Fruit fly (Drosophila melanogaster) whole organism, wandering third instar larva: Measurements from ENCODE around the gene Spp.
A peak's percentile ranks its signal among the peaks of the same experiment; 100 is the strongest.

Source experiments
- Abd-B ChIP-seq: fragments of >200 bp; optimal IDR thresholded peaks from 2 replicates; lab custom pipeline; 2017; ENCODE audit warnings: missing biosample characterization, missing genetic modification characterization
- CG32264 ChIP-seq: fragments of 200-800 bp; sonication (Bioruptor generic); optimal IDR thresholded peaks from 2 replicates; lab custom pipeline; 2016; ENCODE audit warnings: missing biosample characterization, missing genetic modification characterization
- CG9705 ChIP-seq: fragments of 200-800 bp; sonication (Bioruptor generic); optimal IDR thresholded peaks from 2 replicates; lab custom pipeline; 2018; ENCODE audit warnings: missing biosample characterization, mild to moderate bottlenecking, missing genetic modification characterization
- CrebA ChIP-seq: fragments of 200-800 bp; sonication (Bioruptor generic); optimal IDR thresholded peaks from 2 replicates; lab custom pipeline; 2016; ENCODE audit warnings: missing biosample characterization, mild to moderate bottlenecking, missing genetic modification characterization, borderline replicate concordance
- Dfd ChIP-seq: fragments of >200 bp; optimal IDR thresholded peaks from 2 replicates; lab custom pipeline; 2017; ENCODE audit warnings: missing biosample characterization, missing genetic modification characterization
- Dif ChIP-seq: fragments of 200-275, 200-300 bp; sonication (Bioruptor generic); optimal IDR thresholded peaks from 2 replicates; lab custom pipeline; 2018; ENCODE audit warnings: missing biosample characterization, missing genetic modification characterization; ENCODE audit not compliant: partially characterized antibody
- GATAd ChIP-seq: sonication (Bioruptor generic); optimal IDR thresholded peaks from 2 replicates; lab custom pipeline; 2016; ENCODE audit warnings: missing biosample characterization, missing genetic modification characterization
- HLH106 ChIP-seq: fragments of 200-800 bp; optimal IDR thresholded peaks from 3 replicates; lab custom pipeline; 2019; ENCODE audit warnings: missing biosample characterization, mild to moderate bottlenecking, missing genetic modification characterization, moderate library complexity
- Hnf4 ChIP-seq: fragments of 200-800 bp; sonication (Bioruptor generic); optimal IDR thresholded peaks from 2 replicates; lab custom pipeline; 2016; ENCODE audit warnings: missing biosample characterization, mild to moderate bottlenecking, missing genetic modification characterization
- Hr78 ChIP-seq: fragments of >200 bp; optimal IDR thresholded peaks from 2 replicates; lab custom pipeline; 2017; ENCODE audit warnings: missing biosample characterization, missing genetic modification characterization
- Hr83 ChIP-seq: fragments of 200-300 bp; sonication (Bioruptor generic); optimal IDR thresholded peaks from 2 replicates; lab custom pipeline; 2016; ENCODE audit warnings: missing biosample characterization, mild to moderate bottlenecking, missing genetic modification characterization, moderate library complexity; ENCODE audit not compliant: poor library complexity, severe bottlenecking
- Jra ChIP-seq: sonication (Bioruptor generic); optimal IDR thresholded peaks from 2 replicates; lab custom pipeline; 2016; ENCODE audit warnings: missing biosample characterization, missing genetic modification characterization
- Mio ChIP-seq: sonication (Bioruptor generic); optimal IDR thresholded peaks from 2 replicates; lab custom pipeline; 2016; ENCODE audit warnings: missing biosample characterization, missing genetic modification characterization
- Myc ChIP-seq: fragments of >200 bp; optimal IDR thresholded peaks from 2 replicates; lab custom pipeline; 2017
- N ChIP-seq: fragments of >200 bp; optimal IDR thresholded peaks from 2 replicates; lab custom pipeline; 2018; ENCODE audit warnings: missing biosample characterization, missing external identifiers, missing genetic modification characterization
- OdsH ChIP-seq: fragments of 200-800 bp; sonication (Bioruptor generic); optimal IDR thresholded peaks from 2 replicates; lab custom pipeline; 2016; ENCODE audit warnings: missing biosample characterization, mild to moderate bottlenecking, missing genetic modification characterization
- Rel ChIP-seq, 2 experiments: fragments of 200-800 bp; sonication (Bioruptor generic) in 1 of 2; optimal IDR thresholded peaks; 2 replicates in 1 of 2; 3 replicates in 1 of 2; lab custom pipeline; 2016 to 2019; ENCODE audit warnings: mild to moderate bottlenecking in 2 of 2, missing biosample characterization in 2 of 2, missing genetic modification characterization in 2 of 2, moderate library complexity in 1 of 2
- Sp1 ChIP-seq: fragments of 200-800 bp; sonication (Bioruptor generic); optimal IDR thresholded peaks from 3 replicates; lab custom pipeline; 2019; ENCODE audit warnings: missing biosample characterization, mild to moderate bottlenecking, missing genetic modification characterization, moderate library complexity
- Vsx2 ChIP-seq: fragments of 200-300, 225-300 bp; sonication (Bioruptor generic); optimal IDR thresholded peaks from 2 replicates; lab custom pipeline; 2018; ENCODE audit warnings: missing biosample characterization, missing genetic modification characterization; ENCODE audit not compliant: partially characterized antibody
- br ChIP-seq: fragments of 200-800 bp; sonication (Bioruptor generic); optimal IDR thresholded peaks from 2 replicates; lab custom pipeline; 2016; ENCODE audit warnings: missing biosample characterization, missing genetic modification characterization
- brk ChIP-seq: fragments of 200-800 bp; sonication (Bioruptor generic); optimal IDR thresholded peaks from 2 replicates; lab custom pipeline; 2016; ENCODE audit warnings: missing biosample characterization, mild to moderate bottlenecking, missing genetic modification characterization
- dl ChIP-seq, 2 experiments: fragments of 175-275, 200-275 bp in 1 of 2; fragments of 200-275 bp in 1 of 2; sonication (Bioruptor generic); optimal IDR thresholded peaks; lab custom pipeline; 2018; ENCODE audit warnings: mild to moderate bottlenecking in 2 of 2, missing biosample characterization in 2 of 2, missing genetic modification characterization in 2 of 2, moderate library complexity in 2 of 2; ENCODE audit not compliant: partially characterized antibody in 2 of 2, insufficient read depth in 1 of 2
- dmrt93B ChIP-seq: fragments of 200-800 bp; sonication (Bioruptor generic); optimal IDR thresholded peaks from 2 replicates; lab custom pipeline; 2018; ENCODE audit warnings: missing biosample characterization, mild to moderate bottlenecking, missing genetic modification characterization
- dsf ChIP-seq: sonication (Bioruptor generic); optimal IDR thresholded peaks from 2 replicates; lab custom pipeline; 2016; ENCODE audit warnings: missing biosample characterization, missing genetic modification characterization, borderline replicate concordance
- ey ChIP-seq: fragments of 200-800 bp; sonication (Bioruptor generic); optimal IDR thresholded peaks from 2 replicates; lab custom pipeline; 2016; ENCODE audit warnings: missing biosample characterization, missing genetic modification characterization
- foxo ChIP-seq, 2 experiments: fragments of 200-800 bp; sonication (Bioruptor generic); optimal IDR thresholded peaks; 2 replicates in 1 of 2; 3 replicates in 1 of 2; lab custom pipeline; 2016 to 2017; ENCODE audit warnings: missing biosample characterization in 2 of 2, missing genetic modification characterization in 2 of 2
- fru ChIP-seq: fragments of 200-800 bp; sonication (Bioruptor generic); optimal IDR thresholded peaks from 3 replicates; lab custom pipeline; 2016; ENCODE audit warnings: missing biosample characterization, mild to moderate bottlenecking, missing genetic modification characterization
- h ChIP-seq: fragments of 200-800 bp; sonication (Bioruptor generic); optimal IDR thresholded peaks from 3 replicates; lab custom pipeline; 2016; ENCODE audit warnings: missing biosample characterization, mild to moderate bottlenecking, missing genetic modification characterization
- jim ChIP-seq: fragments of 175-275, 200-325 bp; sonication (Bioruptor generic); optimal IDR thresholded peaks from 2 replicates; lab custom pipeline; 2016; ENCODE audit warnings: missing biosample characterization, mild to moderate bottlenecking, missing genetic modification characterization
- lola ChIP-seq: fragments of >200 bp; optimal IDR thresholded peaks from 2 replicates; lab custom pipeline; 2017; ENCODE audit warnings: missing biosample characterization, missing genetic modification characterization
- pan ChIP-seq: fragments of >200 bp; optimal IDR thresholded peaks from 2 replicates; lab custom pipeline; 2017
- psq ChIP-seq: fragments of 200-800 bp; sonication (Bioruptor generic); optimal IDR thresholded peaks from 3 replicates; lab custom pipeline; 2017; ENCODE audit warnings: missing biosample characterization, mild to moderate bottlenecking, missing genetic modification characterization, moderate library complexity
- rgr ChIP-seq: fragments of 200-800 bp; sonication (Bioruptor generic); optimal IDR thresholded peaks from 3 replicates; lab custom pipeline; 2016; ENCODE audit warnings: missing biosample characterization, mild to moderate bottlenecking, missing genetic modification characterization
- sage ChIP-seq: fragments of 200-800 bp; sonication (Bioruptor generic); optimal IDR thresholded peaks from 2 replicates; lab custom pipeline; 2016; ENCODE audit warnings: missing biosample characterization, mild to moderate bottlenecking, missing genetic modification characterization
- sv ChIP-seq: fragments of 200-800 bp; sonication (Bioruptor generic); optimal IDR thresholded peaks from 3 replicates; lab custom pipeline; 2016; ENCODE audit warnings: missing biosample characterization, missing genetic modification characterization
- tai ChIP-seq: sonication (Bioruptor generic); optimal IDR thresholded peaks from 2 replicates; lab custom pipeline; 2016; ENCODE audit warnings: missing biosample characterization, missing genetic modification characterization
- usp ChIP-seq: fragments of >200 bp; optimal IDR thresholded peaks from 2 replicates; lab custom pipeline; 2017; ENCODE audit warnings: missing biosample characterization, missing genetic modification characterization
- woc ChIP-seq: sonication (Bioruptor generic); optimal IDR thresholded peaks from 2 replicates; lab custom pipeline; 2016; ENCODE audit warnings: missing biosample characterization, mild to moderate bottlenecking, missing genetic modification characterization

The Spp gene

DNA sequence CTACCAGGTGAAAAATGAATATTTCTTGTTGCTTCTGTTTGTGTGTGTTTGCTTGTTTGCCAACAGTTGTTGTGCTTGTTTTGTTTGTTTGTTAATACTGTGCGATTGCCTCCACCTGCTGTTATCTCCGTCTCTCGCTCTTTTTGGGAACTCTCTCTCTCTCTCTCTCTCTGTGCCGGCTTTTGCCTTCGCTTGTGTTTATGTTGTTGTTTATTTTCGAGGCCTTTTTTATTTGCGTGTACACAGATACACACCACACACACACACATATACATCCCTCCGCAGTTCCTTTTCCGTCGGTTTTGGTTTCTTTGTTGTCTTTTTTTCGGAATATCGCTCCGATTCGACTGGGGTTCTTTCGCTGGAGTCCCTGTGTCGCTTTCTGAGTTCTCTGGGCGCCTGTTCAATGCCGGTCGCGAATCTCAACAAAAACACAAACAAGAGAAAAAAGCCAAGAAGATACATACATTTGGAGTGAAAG lies 33.9 kb downstream of the Spp start:
- peak; percentile 69 for TF ChIP-seq fru
- TF ChIP-seq sv: peak; percentile 5
- TF ChIP-seq dsf (GFP tag; lab: Kevin White, UChicago): no peak
- TF ChIP-seq lola: no peak
- no peak for TF ChIP-seq tai
- peak; percentile 40 for TF ChIP-seq CG32264
- peak; percentile 73 for TF ChIP-seq jim
- peak; percentile 40 for TF ChIP-seq Jra
- no peak for TF ChIP-seq Abd-B (GFP tag; lab: Kevin White, UChicago)
- TF ChIP-seq foxo (GFP tag; optimal IDR thresholded peaks at IDR 0.05; lab: Kevin White, UChicago): peak in 1 of 2 experiments; percentile 57
- TF ChIP-seq OdsH (GFP tag; lab: Kevin White, UChicago): peak; percentile 73
- peak; percentile 70 for TF ChIP-seq h
- no peak for TF ChIP-seq usp (GFP tag; lab: Kevin White, UChicago)
- no peak for TF ChIP-seq N
- TF ChIP-seq dmrt93B (GFP tag; lab: Kevin White, UChicago): peak; percentile 69
- peak; percentile 82 for TF ChIP-seq psq (GFP tag; lab: Kevin White, UChicago)
- peak; percentile 17 for TF ChIP-seq Mio
- peak; percentile 35 for TF ChIP-seq brk (GFP tag; lab: Kevin White, UChicago)
- peak; percentile 81 for TF ChIP-seq Hr83 (GFP tag; lab: Kevin White, UChicago)
- TF ChIP-seq GATAd (GFP tag; lab: Kevin White, UChicago): no peak
- no peak for TF ChIP-seq Hr78 (GFP tag; lab: Kevin White, UChicago)
- peak; percentile 65 for TF ChIP-seq rgr (GFP tag; lab: Kevin White, UChicago)
- peak; percentile 86 for TF ChIP-seq Sp1 (GFP tag; lab: Kevin White, UChicago)
- TF ChIP-seq dl (GFP tag; optimal IDR thresholded peaks at IDR 0.05; lab: Kevin White, UChicago; ENCODE audit: insufficient read depth in 1 of 2, partially characterized antibody in 2 of 2): peak; percentile 19 to 72
- no peak for TF ChIP-seq pan (lab: Kevin White, UChicago)
- TF ChIP-seq CG9705 (GFP tag; lab: Kevin White, UChicago): peak; percentile 68
- TF ChIP-seq Myc (lab: Kevin White, UChicago): no peak
- peak; percentile 68 for TF ChIP-seq HLH106 (tag; lab: Kevin White, UChicago)
- TF ChIP-seq sage (GFP tag; lab: Kevin White, UChicago): peak; percentile 77
- TF ChIP-seq Dif (GFP tag; lab: Kevin White, UChicago): peak; percentile 50
- no peak for TF ChIP-seq ey (GFP tag; lab: Kevin White, UChicago)
- TF ChIP-seq woc: peak; percentile 48
- peak; percentile 78 for TF ChIP-seq br (GFP tag; lab: Kevin White, UChicago)
- TF ChIP-seq Vsx2 (GFP tag; lab: Kevin White, UChicago): peak; percentile 46
- TF ChIP-seq Hnf4 (GFP tag; lab: Kevin White, UChicago): peak; percentile 19
- TF ChIP-seq Dfd (GFP tag; lab: Kevin White, UChicago): no peak
- no peak for TF ChIP-seq CrebA (GFP tag; lab: Kevin White, UChicago)
- TF ChIP-seq Rel (GFP tag; optimal IDR thresholded peaks at IDR 0.05; lab: Kevin White, UChicago): peak; percentile 74
- peak; percentile 82 for TF ChIP-seq Rel (tag; optimal IDR thresholded peaks at IDR 0.05; lab: Kevin White, UChicago)
- TF ChIP-seq, all 38 proteins: peak for 25

DNA sequence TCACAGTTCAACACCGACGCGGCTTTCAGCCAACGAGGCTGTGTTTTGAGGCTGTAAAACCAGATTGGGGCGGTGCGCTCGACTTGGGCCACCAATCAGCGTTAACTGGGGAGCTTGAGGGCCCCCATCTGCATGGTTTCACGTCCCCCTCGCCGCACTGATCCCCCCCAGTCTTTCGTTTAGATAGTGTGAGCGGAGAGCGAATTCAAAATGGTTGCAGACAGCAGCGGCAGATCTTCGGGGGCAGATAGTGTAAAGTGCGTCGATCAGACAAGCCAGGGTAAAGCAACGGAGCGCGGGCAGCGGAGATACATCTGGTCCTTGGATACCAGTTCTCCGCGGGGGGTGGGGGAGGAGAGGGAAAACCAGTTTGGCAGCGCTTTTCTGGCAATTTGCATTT lies 37.3 kb downstream of the Spp start:
- TF ChIP-seq Jra (no peak), pan (lab: Kevin White, UChicago) (no peak), lola (no peak), HLH106 (tag; lab: Kevin White, UChicago) (no peak), h (no peak), Dif (GFP tag; lab: Kevin White, UChicago) (peak; percentile 44), Sp1 (GFP tag; lab: Kevin White, UChicago) (no peak), foxo (GFP tag; optimal IDR thresholded peaks at IDR 0.05; lab: Kevin White, UChicago) (no peak), GATAd (GFP tag; lab: Kevin White, UChicago) (no peak), jim (no peak), N (no peak), Vsx2 (GFP tag; lab: Kevin White, UChicago) (peak; percentile 45), usp (GFP tag; lab: Kevin White, UChicago) (no peak), Mio (no peak), dl (GFP tag; optimal IDR thresholded peaks at IDR 0.05; lab: Kevin White, UChicago; ENCODE audit: insufficient read depth in 1 of 2, partially characterized antibody in 2 of 2) (peak in 1 of 2 experiments; percentile 20), tai (no peak), dsf (GFP tag; lab: Kevin White, UChicago) (no peak), Dfd (GFP tag; lab: Kevin White, UChicago) (no peak), CG32264 (no peak), brk (GFP tag; lab: Kevin White, UChicago) (no peak), psq (GFP tag; lab: Kevin White, UChicago) (peak; percentile 31), Abd-B (GFP tag; lab: Kevin White, UChicago) (no peak), ey (GFP tag; lab: Kevin White, UChicago) (no peak)
- TF ChIP-seq, all 38 proteins: peak for 4
